Fruit fly (Drosophila melanogaster): ENCODE data around the gene Nepl17.

Nepl17 gene

DNA sequence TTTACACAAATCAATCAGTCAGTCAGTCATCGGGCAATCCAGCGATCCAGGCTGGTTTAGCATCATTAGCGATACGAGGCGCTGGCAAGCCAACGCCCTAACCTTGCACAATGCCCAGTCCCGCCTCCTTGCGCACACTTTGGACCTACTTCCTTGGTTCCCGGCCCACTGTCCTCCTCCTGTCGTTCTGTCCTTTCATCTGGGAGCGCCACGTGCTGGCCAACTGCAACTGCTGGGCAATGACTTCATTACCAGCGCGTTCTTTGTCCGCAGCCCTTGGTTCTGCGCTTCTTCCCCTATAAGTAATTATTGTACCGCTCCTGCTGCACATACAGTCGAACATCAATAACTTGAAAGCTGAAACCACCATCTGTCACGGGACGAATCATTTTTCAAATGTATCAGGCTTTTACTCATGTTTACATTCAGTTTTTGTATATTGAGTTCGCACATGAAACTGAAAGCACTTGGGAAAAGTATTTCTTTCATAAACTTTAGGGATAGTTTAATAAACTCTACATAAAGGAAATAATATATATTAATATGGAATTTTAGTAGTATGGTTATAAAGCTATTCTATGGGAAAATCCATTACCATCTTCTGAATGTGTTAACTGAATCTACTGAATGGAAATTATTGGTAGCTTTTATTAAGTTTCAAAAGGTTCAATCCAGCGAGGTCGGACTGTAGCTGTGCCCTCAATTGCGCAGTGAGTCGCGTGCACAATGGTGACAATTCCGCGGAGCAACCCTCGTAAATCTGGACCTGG is 25.0 kb upstream of the Nepl17 start (continued):
- TF ChIP-seq CG3919 (GFP tag; optimal IDR thresholded peaks at IDR 0.05) (peak; percentile 55), CG31627 (GFP tag; optimal IDR thresholded peaks at IDR 0.05) (peak; percentile 23), CG32006 (GFP tag; optimal IDR thresholded peaks at IDR 0.05) (peak; percentile 49), Lpt (GFP tag; optimal IDR thresholded peaks at IDR 0.05) (no peak), CG11902 (GFP tag; optimal IDR thresholded peaks at IDR 0.05) (peak; percentile 36), Eip78C (GFP tag) (peak; percentile 85), Ets21C (GFP tag; optimal IDR thresholded peaks at IDR 0.05) (peak; percentile 10), CG6808 (GFP tag; optimal IDR thresholded peaks at IDR 0.05) (peak; percentile 69), pdm3 (GFP tag; optimal IDR thresholded peaks at IDR 0.05) (peak; percentile 42), CG6792 (GFP tag; optimal IDR thresholded peaks at IDR 0.05) (peak; percentile 42), Smox (GFP tag; optimal IDR thresholded peaks at IDR 0.05) (peak; percentile 47), dsx (GFP tag; optimal IDR thresholded peaks at IDR 0.05; ENCODE audit: poor library complexity, severe bottlenecking) (peak; percentile 47), cyc (GFP tag; optimal IDR thresholded peaks at IDR 0.05) (no peak), Hr39 (GFP tag; optimal IDR thresholded peaks at IDR 0.05) (peak; percentile 17), CG6854 (GFP tag; optimal IDR thresholded peaks at IDR 0.05) (no peak), vri (GFP tag; optimal IDR thresholded peaks at IDR 0.05) (no peak), dac (GFP tag; optimal IDR thresholded peaks at IDR 0.05) (no peak), CG8632 (GFP tag; optimal IDR thresholded peaks at IDR 0.05) (peak; percentile 21), Hr4 (GFP tag; optimal IDR thresholded peaks at IDR 0.05) (peak; percentile 33), CG9139 (GFP tag; optimal IDR thresholded peaks at IDR 0.05) (peak; percentile 27)

DNA sequence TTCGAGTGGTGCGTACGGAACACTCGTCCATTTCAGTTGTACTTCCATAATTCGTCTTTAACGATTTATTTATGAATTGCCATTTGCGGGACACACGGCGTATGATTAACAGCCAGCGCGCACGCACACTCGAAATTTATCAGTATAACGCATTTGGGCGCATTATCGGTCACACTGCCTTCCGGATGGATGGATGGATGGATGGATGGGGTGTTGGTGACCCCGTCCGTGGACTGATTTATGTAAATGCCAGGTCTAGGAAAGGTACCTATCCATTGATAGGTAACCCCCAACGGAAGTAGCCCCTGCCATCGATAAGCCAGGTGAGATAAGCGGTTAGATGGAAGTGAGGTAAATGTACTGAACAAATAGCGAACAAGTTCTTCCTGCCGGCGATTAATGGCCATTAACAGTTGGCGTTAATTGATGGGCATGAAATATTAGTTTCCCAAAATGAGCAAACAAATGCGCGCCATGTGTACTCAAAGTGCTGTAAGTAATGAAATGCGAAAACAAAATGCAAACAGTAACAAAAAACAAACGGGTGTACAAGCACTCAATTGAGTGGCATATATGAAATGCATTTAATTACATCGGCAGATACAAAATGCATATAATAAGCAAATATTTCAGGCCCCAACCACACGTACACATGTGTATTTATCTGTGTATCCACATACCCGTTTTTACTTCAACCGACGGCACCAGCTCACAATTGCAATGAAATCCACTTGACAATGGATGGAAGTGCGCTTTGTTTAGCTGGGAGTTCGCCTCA is 23.8 kb upstream of the Nepl17 start:
- peak; percentile 56 for TF ChIP-seq Eip78C (GFP tag)
- TF ChIP-seq ss (GFP tag; optimal IDR thresholded peaks at IDR 0.05), result peak in 1 of 2 experiments; percentile 15
- peak; percentile 1 for TF ChIP-seq CG6808 (GFP tag; optimal IDR thresholded peaks at IDR 0.05)
- no peak for TF ChIP-seq fd59A (GFP tag; optimal IDR thresholded peaks at IDR 0.05)
- TF ChIP-seq fkh (GFP tag; optimal IDR thresholded peaks at IDR 0.05), result peak; percentile 9
- no peak for TF ChIP-seq lz (GFP tag; optimal IDR thresholded peaks at IDR 0.05)
- peak; percentile 76 for TF ChIP-seq CG8319 (GFP tag; optimal IDR thresholded peaks at IDR 0.05)
- TF ChIP-seq CG11762 (GFP tag; optimal IDR thresholded peaks at IDR 0.05; ENCODE audit: insufficient read depth), result no peak

DNA sequence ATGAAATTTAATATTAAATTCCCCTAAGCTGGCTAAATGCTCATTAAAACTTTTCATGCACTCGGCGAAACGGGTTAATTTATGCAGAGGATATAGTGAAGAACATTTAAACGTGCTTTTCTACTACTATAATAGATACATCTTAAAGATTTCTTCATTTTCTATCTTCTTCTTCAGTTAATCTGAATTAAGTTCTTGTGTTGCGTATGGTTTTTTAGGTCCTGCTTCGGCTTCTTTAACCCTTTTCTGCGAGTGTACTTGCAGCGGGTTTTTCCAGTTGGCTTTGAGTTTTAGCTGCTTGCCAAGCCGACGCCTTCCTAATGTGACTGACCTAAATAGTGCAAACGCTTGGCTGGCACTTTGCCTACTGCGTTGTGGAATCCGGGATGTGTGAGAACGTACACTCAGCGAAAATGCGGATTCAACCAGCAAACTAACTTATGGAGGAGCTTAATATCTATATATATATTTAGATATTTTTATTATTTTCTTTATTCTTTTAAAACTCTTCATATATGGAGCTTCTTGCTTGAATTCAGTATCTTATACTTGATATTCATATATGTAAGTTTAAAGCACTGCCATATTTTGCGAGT is 21.9 kb upstream of the Nepl17 start:
- TF ChIP-seq Met (GFP tag; optimal IDR thresholded peaks at IDR 0.05) (no peak), ss (GFP tag; optimal IDR thresholded peaks at IDR 0.05) (no peak), CG8119 (GFP tag; IDR thresholded peaks at IDR 0.05) (peak; percentile 80), Eip75B (GFP tag; optimal IDR thresholded peaks at IDR 0.05) (peak; percentile 40), pdm3 (GFP tag; optimal IDR thresholded peaks at IDR 0.05) (peak; percentile 45), CG6792 (GFP tag; optimal IDR thresholded peaks at IDR 0.05) (peak; percentile 32), CG10669 (GFP tag; optimal IDR thresholded peaks at IDR 0.05) (no peak), CG9139 (GFP tag; optimal IDR thresholded peaks at IDR 0.05) (no peak), fkh (GFP tag; optimal IDR thresholded peaks at IDR 0.05) (no peak), CG10631 (GFP tag; optimal IDR thresholded peaks at IDR 0.05) (peak; percentile 2), esn (GFP tag; optimal IDR thresholded peaks at IDR 0.05) (no peak), vri (GFP tag; optimal IDR thresholded peaks at IDR 0.05) (no peak), CG31627 (GFP tag; optimal IDR thresholded peaks at IDR 0.05) (no peak), achi (GFP tag; optimal IDR thresholded peaks at IDR 0.05) (peak; percentile 1), CG8319 (GFP tag; optimal IDR thresholded peaks at IDR 0.05) (no peak), Eip93F (GFP tag; optimal IDR thresholded peaks at IDR 0.05) (no peak), topi (GFP tag; optimal IDR thresholded peaks at IDR 0.05) (no peak), dsx (GFP tag; optimal IDR thresholded peaks at IDR 0.05; ENCODE audit: poor library complexity, severe bottlenecking) (no peak), dac (GFP tag; optimal IDR thresholded peaks at IDR 0.05) (peak; percentile 32), CG15336 (GFP tag; IDR thresholded peaks at IDR 0.05) (peak; percentile 90), CG6163 (GFP tag; IDR thresholded peaks at IDR 0.05) (peak; percentile 67), Hr39 (GFP tag; optimal IDR thresholded peaks at IDR 0.05) (no peak), CG3032 (tag; optimal IDR thresholded peaks at IDR 0.05) (peak; percentile 29), CG11902 (GFP tag; optimal IDR thresholded peaks at IDR 0.05) (no peak), cyc (GFP tag; optimal IDR thresholded peaks at IDR 0.05) (no peak), spab (GFP tag; optimal IDR thresholded peaks at IDR 0.05) (no peak), CG4318 (GFP tag; optimal IDR thresholded peaks at IDR 0.05) (peak; percentile 15), Ets96B (tag; optimal IDR thresholded peaks at IDR 0.05) (peak; percentile 4), Sox14 (GFP tag; optimal IDR thresholded peaks at IDR 0.05) (peak; percentile 36)

Data from whole organism, prepupa.